Fruit fly (Drosophila melanogaster) whole organism, embryonic: ENCODE results near the gene mEFG1.

Source experiments
- Aef1 ChIP-seq: fragments of 200-800 bp; sonication (Bioruptor generic); IDR thresholded peaks from 3 replicates; pipeline ENCODE4 v1.3.6; 2022; ENCODE audit warnings: missing biosample characterization, missing genetic modification characterization
- Bdp1 ChIP-seq: fragments of 200-800 bp; sonication (Bioruptor generic); optimal IDR thresholded peaks from 3 replicates; lab custom pipeline; 2016; ENCODE audit warnings: missing biosample characterization, missing genetic modification characterization
- CG10565 ChIP-seq: fragments of 200-800 bp; sonication (Bioruptor generic); optimal IDR thresholded peaks from 3 replicates; lab custom pipeline; 2016; ENCODE audit warnings: missing biosample characterization, mild to moderate bottlenecking, missing genetic modification characterization
- CG10654 ChIP-seq: fragments of 200-800 bp; sonication (Bioruptor generic); optimal IDR thresholded peaks from 2 replicates; lab custom pipeline; 2016; ENCODE audit warnings: missing biosample characterization, missing genetic modification characterization
- CG11085 ChIP-seq: fragments of 200-800 bp; sonication (Bioruptor generic); IDR thresholded peaks from 2 replicates; pipeline ENCODE4 v1.3.6; 2022; ENCODE audit warnings: missing biosample characterization, missing genetic modification characterization
- CG11093 ChIP-seq: fragments of 200-800 bp; sonication (Bioruptor generic); IDR thresholded peaks from 3 replicates; pipeline ENCODE4 v1.3.6; 2022; ENCODE audit warnings: missing biosample characterization, missing genetic modification characterization
- CG11398 ChIP-seq: fragments of 200-800 bp; sonication (Bioruptor generic); optimal IDR thresholded peaks from 2 replicates; lab custom pipeline; 2016; ENCODE audit warnings: missing biosample characterization, missing genetic modification characterization
- CG12659 ChIP-seq: fragments of 200-800 bp; sonication (Bioruptor generic); optimal IDR thresholded peaks from 3 replicates; lab custom pipeline; 2017; ENCODE audit warnings: mild to moderate bottlenecking, missing biosample characterization, missing genetic modification reagents, missing genetic modification characterization
- CG12744 ChIP-seq: fragments of 200-800 bp; sonication (Bioruptor generic); optimal IDR thresholded peaks from 2 replicates; lab custom pipeline; 2016; ENCODE audit warnings: missing biosample characterization, missing genetic modification characterization
- CG13123 ChIP-seq: fragments of 200-800 bp; sonication (Bioruptor generic); optimal IDR thresholded peaks from 2 replicates; lab custom pipeline; 2016; ENCODE audit warnings: missing biosample characterization, missing genetic modification characterization
- CG13296 ChIP-seq: fragments of 200-800 bp; sonication (Bioruptor generic); optimal IDR thresholded peaks from 3 replicates; lab custom pipeline; 2018; ENCODE audit warnings: missing biosample characterization, mild to moderate bottlenecking, missing genetic modification characterization
- CG13424 ChIP-seq: fragments of 200-800 bp; sonication (Bioruptor generic); optimal IDR thresholded peaks from 2 replicates; lab custom pipeline; 2019; ENCODE audit warnings: missing biosample characterization, mild to moderate bottlenecking, missing genetic modification characterization, moderate library complexity
- CG14860 ChIP-seq: fragments of 200-800 bp; sonication (Bioruptor generic); IDR thresholded peaks from 3 replicates; pipeline ENCODE4 v1.3.6; 2022; ENCODE audit warnings: missing biosample characterization, missing genetic modification characterization; ENCODE audit not compliant: partially characterized antibody
- CG1647 ChIP-seq: fragments of 200-800 bp; sonication (Bioruptor generic); optimal IDR thresholded peaks from 3 replicates; lab custom pipeline; 2016; ENCODE audit warnings: missing biosample characterization, missing genetic modification characterization
- CG17186 ChIP-seq: fragments of 200-800 bp; sonication (Bioruptor generic); optimal IDR thresholded peaks from 3 replicates; lab custom pipeline; 2017; ENCODE audit warnings: missing biosample characterization, missing genetic modification reagents, missing genetic modification characterization
- CG17912 ChIP-seq: fragments of 200-800 bp; sonication (Bioruptor generic); optimal IDR thresholded peaks from 2 replicates; lab custom pipeline; 2018; ENCODE audit warnings: missing biosample characterization, mild to moderate bottlenecking, missing genetic modification characterization
- CG1832 ChIP-seq: fragments of 200-800 bp; sonication (Bioruptor generic); optimal IDR thresholded peaks from 2 replicates; lab custom pipeline; 2017; ENCODE audit warnings: missing biosample characterization, mild to moderate bottlenecking, missing genetic modification characterization, inconsistent platforms
- CG18599 ChIP-seq: fragments of 200-800 bp; sonication (Bioruptor generic); optimal IDR thresholded peaks from 3 replicates; lab custom pipeline; 2017; ENCODE audit warnings: missing biosample characterization, missing genetic modification characterization, mild to moderate bottlenecking, moderate library complexity, missing genetic modification reagents
- CG31441 ChIP-seq: fragments of 200-800 bp; sonication (Bioruptor generic); IDR thresholded peaks from 2 replicates; pipeline ENCODE4 v1.3.6; 2022; ENCODE audit warnings: missing biosample characterization, missing genetic modification characterization
- CG3281 ChIP-seq: fragments of 200-800 bp; sonication (Bioruptor generic); optimal IDR thresholded peaks from 3 replicates; lab custom pipeline; 2017; ENCODE audit warnings: missing biosample characterization, mild to moderate bottlenecking, missing genetic modification characterization
- CG34224 ChIP-seq: fragments of 200-800 bp; sonication (Bioruptor generic); IDR thresholded peaks from 3 replicates; pipeline ENCODE4 v1.3.6; 2022; ENCODE audit warnings: missing biosample characterization, missing genetic modification characterization; ENCODE audit not compliant: partially characterized antibody
- CG7928 ChIP-seq: fragments of 200-800 bp; sonication (Bioruptor generic); optimal IDR thresholded peaks from 2 replicates; lab custom pipeline; 2017; ENCODE audit warnings: missing biosample characterization, mild to moderate bottlenecking, missing genetic modification characterization
- CHES-1-like ChIP-seq: fragments of 200-800 bp; sonication (Bioruptor generic); optimal IDR thresholded peaks from 2 replicates; lab custom pipeline; 2016; ENCODE audit warnings: missing biosample characterization, missing genetic modification characterization
- Doc2 ChIP-seq: fragments of 200-800 bp; sonication (Bioruptor generic); IDR thresholded peaks from 2 replicates; pipeline ENCODE4 v1.3.6; 2022; ENCODE audit warnings: missing biosample characterization, missing genetic modification characterization
- E2f1 ChIP-seq: fragments of 200-800 bp; sonication (Bioruptor generic); IDR thresholded peaks from 2 replicates; pipeline ENCODE4 v1.3.6; 2022; ENCODE audit warnings: missing biosample characterization, missing genetic modification characterization
- HLH54F ChIP-seq: fragments of 200-800 bp; sonication (Bioruptor generic); optimal IDR thresholded peaks from 3 replicates; lab custom pipeline; 2016; ENCODE audit warnings: missing biosample characterization, missing genetic modification characterization
- Hr78 ChIP-seq, 2 experiments: fragments of 200-800 bp in 1 of 2; fragments of >200 bp in 1 of 2; sonication (Bioruptor generic) in 1 of 2; optimal IDR thresholded peaks; 2 replicates each; lab custom pipeline; 2017 to 2019; ENCODE audit warnings: missing biosample characterization in 2 of 2, missing genetic modification characterization in 2 of 2, mild to moderate bottlenecking in 1 of 2, moderate library complexity in 1 of 2
- Max ChIP-seq: fragments of 200-800 bp; sonication (Bioruptor generic); optimal IDR thresholded peaks from 2 replicates; lab custom pipeline; 2016; ENCODE audit warnings: missing biosample characterization, mild to moderate bottlenecking, missing genetic modification characterization
- Meics ChIP-seq: fragments of 200-800 bp; sonication (Bioruptor generic); optimal IDR thresholded peaks from 2 replicates; lab custom pipeline; 2017; ENCODE audit warnings: missing biosample characterization, mild to moderate bottlenecking, missing genetic modification characterization
- Mrtf ChIP-seq: fragments of 200-800 bp; sonication (Bioruptor generic); IDR thresholded peaks from 3 replicates; pipeline ENCODE4 v1.3.6; 2022; ENCODE audit warnings: missing biosample characterization, missing genetic modification characterization
- Nf-YB ChIP-seq: fragments of 200-800 bp; sonication (Bioruptor generic); optimal IDR thresholded peaks from 3 replicates; lab custom pipeline; 2019; ENCODE audit warnings: missing biosample characterization, mild to moderate bottlenecking, missing genetic modification characterization, moderate library complexity
- Ssrp ChIP-seq: fragments of 200-800 bp; sonication (Bioruptor generic); optimal IDR thresholded peaks from 2 replicates; lab custom pipeline; 2018; ENCODE audit warnings: missing biosample characterization, mild to moderate bottlenecking, missing genetic modification characterization, moderate library complexity
- abd-A ChIP-seq: fragments of 200-800 bp; sonication (Bioruptor generic); optimal IDR thresholded peaks from 3 replicates; lab custom pipeline; 2019; ENCODE audit warnings: missing biosample characterization, mild to moderate bottlenecking, missing genetic modification characterization, moderate library complexity
- al ChIP-seq: fragments of 200-800 bp; sonication (Bioruptor generic); IDR thresholded peaks from 2 replicates; pipeline ENCODE4 v1.3.6; 2022; ENCODE audit warnings: missing biosample characterization, missing genetic modification characterization
- bigmax ChIP-seq: fragments of 200-800 bp; sonication (Bioruptor generic); optimal IDR thresholded peaks from 2 replicates; lab custom pipeline; 2018; ENCODE audit warnings: missing biosample characterization, mild to moderate bottlenecking, missing genetic modification characterization
- bsh ChIP-seq, 2 experiments: fragments of 200-800 bp; sonication (Bioruptor generic); optimal IDR thresholded peaks; 2 replicates each; lab custom pipeline; 2017 to 2018; ENCODE audit warnings: mild to moderate bottlenecking in 2 of 2, missing biosample characterization in 2 of 2, missing genetic modification characterization in 2 of 2, moderate library complexity in 1 of 2
- btn ChIP-seq: fragments of 200-800 bp; sonication (Bioruptor generic); optimal IDR thresholded peaks from 2 replicates; lab custom pipeline; 2016; ENCODE audit warnings: missing biosample characterization, missing genetic modification characterization
- chm ChIP-seq: fragments of 200-800 bp; sonication (Bioruptor generic); IDR thresholded peaks from 2 replicates; pipeline ENCODE4 v1.3.6; 2022; ENCODE audit warnings: missing biosample characterization, missing genetic modification characterization
- croc ChIP-seq: fragments of 200-800 bp; sonication (Bioruptor generic); conservative IDR thresholded peaks from 3 replicates; pipeline ENCODE4 v1.3.6; 2022; ENCODE audit warnings: missing biosample characterization, missing genetic modification characterization
- gce ChIP-seq: fragments of 200-800 bp; sonication (Bioruptor generic); IDR thresholded peaks from 3 replicates; pipeline ENCODE4 v1.3.6; 2022; ENCODE audit warnings: missing biosample characterization, missing genetic modification characterization
- gsb-n ChIP-seq: fragments of 200-800 bp; sonication (Bioruptor generic); optimal IDR thresholded peaks from 3 replicates; lab custom pipeline; 2018; ENCODE audit warnings: missing biosample characterization, mild to moderate bottlenecking, missing genetic modification characterization
- inv ChIP-seq: fragments of 200-800 bp; sonication (Bioruptor generic); IDR thresholded peaks from 2 replicates; pipeline ENCODE4 v1.3.6; 2022; ENCODE audit warnings: missing biosample characterization, missing genetic modification characterization; ENCODE audit not compliant: partially characterized antibody
- lbe ChIP-seq: fragments of 200-800 bp; sonication (Bioruptor generic); optimal IDR thresholded peaks from 2 replicates; lab custom pipeline; 2016; ENCODE audit warnings: missing biosample characterization, mild to moderate bottlenecking, missing genetic modification characterization
- luna ChIP-seq: fragments of 200-800 bp; sonication (Bioruptor generic); optimal IDR thresholded peaks from 2 replicates; lab custom pipeline; 2016; ENCODE audit warnings: missing biosample characterization, missing genetic modification characterization
- maf-S ChIP-seq: fragments of 200-800 bp; sonication (Bioruptor generic); optimal IDR thresholded peaks from 2 replicates; lab custom pipeline; 2016; ENCODE audit warnings: missing biosample characterization, missing genetic modification characterization
- pum ChIP-seq: fragments of 200-800 bp; sonication (Bioruptor generic); optimal IDR thresholded peaks from 2 replicates; lab custom pipeline; 2016; ENCODE audit warnings: missing biosample characterization, missing genetic modification characterization
- tll ChIP-seq, 2 experiments: fragments of 200-800 bp in 1 of 2; fragments of >200 bp in 1 of 2; sonication (Bioruptor generic) in 1 of 2; optimal IDR thresholded peaks; 2 replicates each; lab custom pipeline; 2017 to 2019; ENCODE audit warnings: missing biosample characterization in 2 of 2, missing genetic modification characterization in 2 of 2, mild to moderate bottlenecking in 1 of 2, moderate library complexity in 1 of 2
- tx ChIP-seq: fragments of 200-800 bp; sonication (Bioruptor generic); optimal IDR thresholded peaks from 2 replicates; lab custom pipeline; 2016; ENCODE audit warnings: missing biosample characterization, missing genetic modification characterization
- yki ChIP-seq: fragments of >200 bp; optimal IDR thresholded peaks from 3 replicates; lab custom pipeline; 2018

Gene mEFG1

dm6 chr2L:7194351-7195037 lies 28.4 kb downstream of the mEFG1 start, which contains the start of gene CG4497 (continued):
- TF ChIP-seq pum (GFP tag; lab: Kevin White, UChicago) (peak; percentile 95), CG34224 (GFP tag; lab: Robert Waterston, UW) (peak; percentile 72), CG14860 (GFP tag; lab: Robert Waterston, UW) (peak; percentile 82), bsh (GFP tag; optimal IDR thresholded peaks at IDR 0.05; lab: Kevin White, UChicago) (peak; percentile 18 to 86), CG11398 (GFP tag; lab: Kevin White, UChicago) (peak; percentile 84), luna (GFP tag; lab: Kevin White, UChicago) (peak; percentile 79), CG13123 (GFP tag; lab: Kevin White, UChicago) (peak; percentile 79), Doc2 (GFP tag; lab: Robert Waterston, UW) (peak; percentile 89), E2f1 (GFP tag; lab: Robert Waterston, UW) (peak; percentile 95), CG10654 (GFP tag; lab: Kevin White, UChicago) (peak; percentile 90), chm (GFP tag; lab: Robert Waterston, UW) (no peak), CG18599 (GFP tag; lab: Kevin White, UChicago) (peak; percentile 88), bigmax (no peak), CG1647 (peak; percentile 96), CG17912 (GFP tag; lab: Kevin White, UChicago) (peak; percentile 48), CG13296 (GFP tag; lab: Kevin White, UChicago) (peak; percentile 78), maf-S (GFP tag; lab: Kevin White, UChicago) (peak; percentile 95), CG11085 (GFP tag; lab: Robert Waterston, UW) (peak; percentile 66), CG13424 (tag; lab: Kevin White, UChicago) (peak; percentile 98), CG17186 (GFP tag; lab: Kevin White, UChicago) (peak; percentile 94), Max (GFP tag; lab: Kevin White, UChicago) (peak; percentile 93), abd-A (tag; lab: Kevin White, UChicago) (peak; percentile 24), tll (GFP tag; optimal IDR thresholded peaks at IDR 0.05; lab: Kevin White, UChicago) (peak in 1 of 2 experiments; percentile 8), CG31441 (GFP tag; lab: Robert Waterston, UW) (peak; percentile 81), Aef1 (GFP tag; lab: Robert Waterston, UW) (peak; percentile 96), al (GFP tag; lab: Robert Waterston, UW) (peak; percentile 89), tx (GFP tag; lab: Kevin White, UChicago) (peak; percentile 95), yki (lab: Kevin White, UChicago) (no peak), HLH54F (GFP tag; lab: Kevin White, UChicago) (peak; percentile 98), CG12744 (GFP tag; lab: Kevin White, UChicago) (peak; percentile 86), croc (GFP tag; lab: Robert Waterston, UW) (peak; percentile 92), CG11093 (GFP tag; lab: Robert Waterston, UW) (peak; percentile 92), CHES-1-like (GFP tag; lab: Kevin White, UChicago) (peak; percentile 93), Hr78 (GFP tag; optimal IDR thresholded peaks at IDR 0.05; lab: Kevin White, UChicago) (peak in 1 of 2 experiments; percentile 16), gsb-n (tag; lab: Kevin White, UChicago) (peak; percentile 52), inv (GFP tag; lab: Robert Waterston, UW) (peak; percentile 90), Mrtf (GFP tag; lab: Robert Waterston, UW) (peak; percentile 93), Meics (peak; percentile 87), CG3281 (GFP tag; lab: Kevin White, UChicago) (peak; percentile 82), CG10565 (GFP tag; lab: Kevin White, UChicago) (peak; percentile 48), lbe (peak; percentile 84), btn (GFP tag; lab: Kevin White, UChicago) (peak; percentile 77), Nf-YB (GFP tag; lab: Kevin White, UChicago) (peak; percentile 62), CG12659 (GFP tag; lab: Kevin White, UChicago) (peak; percentile 87), CG1832 (no peak), Bdp1 (GFP tag; lab: Kevin White, UChicago) (peak; percentile 91), CG7928 (GFP tag; lab: Kevin White, UChicago) (peak; percentile 11), Ssrp (tag; lab: Kevin White, UChicago) (peak; percentile 94), gce (peak; percentile 75; the same call in 2 of the 3 replicates)
